Worm (Caenorhabditis elegans): ENCODE results near the gene frpr-9.

The frpr-9 gene

DNA sequence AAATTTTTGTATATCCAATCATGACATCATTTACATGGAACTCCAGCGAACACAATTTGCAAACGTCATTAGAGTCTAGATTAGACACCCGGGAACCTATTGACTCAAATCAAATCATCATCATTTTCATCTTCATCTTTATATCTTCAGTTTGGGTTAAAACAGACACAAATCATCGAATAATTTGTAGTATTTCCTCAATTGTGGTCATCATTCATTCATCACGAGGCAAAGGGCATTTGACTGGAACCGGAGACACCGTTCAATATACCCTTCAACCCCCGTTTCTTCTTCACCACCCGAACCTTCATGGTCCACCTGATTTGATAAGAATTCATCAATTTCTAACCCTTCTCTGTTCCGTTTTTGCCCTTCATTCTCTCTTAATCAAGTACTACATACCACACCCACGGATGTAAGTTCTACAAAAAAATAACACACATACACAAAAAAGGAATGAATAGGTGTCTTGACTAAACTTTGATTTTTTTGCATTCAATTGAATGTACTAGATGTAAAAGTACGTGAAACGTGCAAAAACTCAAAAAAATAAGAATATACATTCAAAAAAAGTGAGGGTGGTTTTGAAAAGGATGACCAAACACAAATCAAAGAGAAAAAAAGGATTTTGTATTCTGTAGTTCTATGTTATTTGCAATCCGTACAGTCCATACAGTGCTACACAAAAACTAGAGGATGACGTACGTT is 25.1 kb downstream of the frpr-9 start:
- TF ChIP-seq bed-3 (GFP tag; optimal IDR thresholded peaks at IDR 0.05), result no peak
- TF ChIP-seq ces-1 (GFP tag; optimal IDR thresholded peaks at IDR 0.05), result no peak
- no peak for TF ChIP-seq nhr-76 (tag; optimal IDR thresholded peaks at IDR 0.05)
- TF ChIP-seq ceh-39 (tag; optimal IDR thresholded peaks at IDR 0.05), result no peak
- no peak for TF ChIP-seq elt-1 (tag; optimal IDR thresholded peaks at IDR 0.05; ENCODE audit: borderline replicate concordance, insufficient read depth)
- TF ChIP-seq ceh-43 (GFP tag; optimal IDR thresholded peaks at IDR 0.05), result no peak
- TF ChIP-seq mls-2 (tag; optimal IDR thresholded peaks at IDR 0.05), result no peak

DNA sequence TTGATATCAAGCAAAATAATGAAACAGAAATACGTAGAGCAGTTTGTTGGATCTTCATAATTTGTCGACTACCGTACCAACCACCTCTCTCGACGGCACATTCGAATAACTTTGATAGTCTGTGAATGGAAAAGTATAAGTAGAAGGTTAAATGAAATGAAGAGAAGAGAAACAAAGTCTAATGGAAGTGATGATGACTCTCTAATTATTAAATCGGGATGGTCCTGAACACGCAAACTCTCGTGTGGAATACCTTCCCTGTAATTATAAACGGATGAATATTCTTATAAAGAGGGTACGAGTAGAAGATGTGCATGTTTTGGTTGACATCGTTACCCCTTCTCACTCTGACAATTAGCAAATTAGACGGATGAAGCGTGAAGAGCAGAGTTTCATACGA is 30.9 kb downstream of the frpr-9 start, which contains the start of the genes C13G3.12 and hot-6:
TSS of gene C13G3.12 (minus strand) at position 101 of the 400 bp plus-strand sequence.
TSS of gene hot-6 (minus strand) at position 121 of the 400 bp plus-strand sequence.
- TF ChIP-seq unc-39 (tag; optimal IDR thresholded peaks at IDR 0.05) (no peak), mls-2 (tag; optimal IDR thresholded peaks at IDR 0.05) (no peak), tbx-8 (GFP tag; optimal IDR thresholded peaks at IDR 0.05) (no peak), unc-62 (GFP tag; optimal IDR thresholded peaks at IDR 0.05) (no peak), nhr-237 (tag; optimal IDR thresholded peaks at IDR 0.05) (no peak), nhr-12 (tag; optimal IDR thresholded peaks at IDR 0.05) (no peak), cnd-1 (tag; optimal IDR thresholded peaks at IDR 0.05) (no peak), zip-8 (tag; optimal IDR thresholded peaks at IDR 0.05) (no peak), blmp-1 (tag; optimal IDR thresholded peaks at IDR 0.05) (no peak), ceh-39 (tag; optimal IDR thresholded peaks at IDR 0.05) (no peak), lin-13 (tag; optimal IDR thresholded peaks at IDR 0.05) (no peak)

DNA sequence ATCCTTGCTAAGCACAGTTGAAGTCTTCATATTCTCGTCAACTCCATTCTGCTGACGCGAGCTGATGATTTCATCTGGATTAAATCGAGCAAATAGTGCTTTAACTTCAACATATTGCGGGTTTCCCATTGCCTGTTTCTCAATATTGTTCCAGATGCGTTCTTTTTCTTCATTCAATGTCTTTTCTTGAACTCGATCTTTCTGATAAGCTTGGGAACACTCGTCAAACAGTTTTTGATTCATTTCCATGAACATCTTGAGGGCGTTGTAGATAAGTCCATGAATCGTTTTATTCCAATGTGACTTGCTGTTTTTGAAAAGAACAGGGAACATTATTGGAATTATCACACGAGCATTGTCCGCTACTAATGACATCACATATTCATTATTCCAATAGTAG is 35.9 kb downstream of the frpr-9 start:
- TF ChIP-seq hlh-1 (tag; optimal IDR thresholded peaks at IDR 0.05) (no peak), sptf-1 (tag; optimal IDR thresholded peaks at IDR 0.05) (no peak), mab-5 (tag; optimal IDR thresholded peaks at IDR 0.05) (no peak), drap-1 (GFP tag; optimal IDR thresholded peaks at IDR 0.05) (no peak), blmp-1 (tag; optimal IDR thresholded peaks at IDR 0.05) (no peak), cnd-1 (tag; optimal IDR thresholded peaks at IDR 0.05) (no peak), ces-1 (GFP tag; optimal IDR thresholded peaks at IDR 0.05) (no peak), ceh-43 (GFP tag; optimal IDR thresholded peaks at IDR 0.05) (no peak), ztf-11 (tag; optimal IDR thresholded peaks at IDR 0.05) (no peak), nhr-12 (tag; optimal IDR thresholded peaks at IDR 0.05) (no peak), ceh-39 (tag; optimal IDR thresholded peaks at IDR 0.05) (no peak), nhr-237 (tag; optimal IDR thresholded peaks at IDR 0.05) (no peak), tbx-8 (GFP tag; optimal IDR thresholded peaks at IDR 0.05) (no peak), sem-2 (GFP tag; optimal IDR thresholded peaks at IDR 0.05) (no peak), unc-62 (GFP tag; optimal IDR thresholded peaks at IDR 0.05) (no peak), elt-1 (tag; optimal IDR thresholded peaks at IDR 0.05; ENCODE audit: borderline replicate concordance, insufficient read depth) (no peak), nhr-28 (tag; optimal IDR thresholded peaks at IDR 0.05) (no peak)

DNA sequence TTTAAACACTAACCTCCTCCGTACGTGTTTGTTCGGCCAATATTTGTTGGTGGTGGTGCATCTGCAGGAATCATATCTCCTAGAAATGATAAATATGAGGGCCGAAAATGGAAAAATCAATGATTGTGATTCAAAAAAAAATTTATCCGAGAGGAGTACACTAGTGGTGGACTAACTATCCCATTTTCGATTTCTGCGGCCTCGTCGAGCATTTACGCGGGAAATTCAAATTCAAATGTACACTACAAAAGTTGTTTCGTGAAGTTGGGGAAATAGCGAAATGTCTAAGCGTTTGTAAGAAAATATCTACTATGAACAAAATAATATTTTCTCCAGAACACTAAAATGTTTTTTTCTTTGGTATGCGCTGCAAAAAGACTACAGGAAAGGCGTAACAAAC is 37.4 kb downstream of the frpr-9 start:
- TF ChIP-seq unc-120 (tag; optimal IDR thresholded peaks at IDR 0.05; ENCODE audit: poor library complexity, severe bottlenecking), result no peak
- TF ChIP-seq ceh-43 (GFP tag; optimal IDR thresholded peaks at IDR 0.05), result no peak
- no peak for TF ChIP-seq nhr-28 (tag; optimal IDR thresholded peaks at IDR 0.05)
- no peak for TF ChIP-seq unc-62 (GFP tag; optimal IDR thresholded peaks at IDR 0.05)
- TF ChIP-seq lin-13 (tag; optimal IDR thresholded peaks at IDR 0.05), result no peak
- TF ChIP-seq ztf-11 (tag; optimal IDR thresholded peaks at IDR 0.05), result no peak
- peak; percentile 3 for TF ChIP-seq hlh-1 (tag; optimal IDR thresholded peaks at IDR 0.05)
- TF ChIP-seq nhr-12 (tag; optimal IDR thresholded peaks at IDR 0.05), result no peak
- no peak for TF ChIP-seq ceh-39 (tag; optimal IDR thresholded peaks at IDR 0.05)
- no peak for TF ChIP-seq tbx-8 (GFP tag; optimal IDR thresholded peaks at IDR 0.05)
- TF ChIP-seq snpc-4 (tag; optimal IDR thresholded peaks at IDR 0.05), result no peak
- TF ChIP-seq unc-39 (tag; optimal IDR thresholded peaks at IDR 0.05), result no peak
- TF ChIP-seq nhr-2 (tag; optimal IDR thresholded peaks at IDR 0.05), result no peak
- no peak for TF ChIP-seq ham-2 (GFP tag; optimal IDR thresholded peaks at IDR 0.05)
- TF ChIP-seq ces-1 (GFP tag; optimal IDR thresholded peaks at IDR 0.05), result peak; percentile 25
- no peak for TF ChIP-seq mep-1 (tag; optimal IDR thresholded peaks at IDR 0.05)
- no peak for TF ChIP-seq pha-4 (tag; optimal IDR thresholded peaks at IDR 0.05)
- no peak for TF ChIP-seq flh-1 (GFP tag; optimal IDR thresholded peaks at IDR 0.05)
- no peak for TF ChIP-seq nhr-76 (tag; optimal IDR thresholded peaks at IDR 0.05)
- TF ChIP-seq nhr-237 (tag; optimal IDR thresholded peaks at IDR 0.05), result peak; percentile 49
- TF ChIP-seq sptf-1 (tag; optimal IDR thresholded peaks at IDR 0.05), result peak; percentile 66
- no peak for TF ChIP-seq elt-1 (tag; optimal IDR thresholded peaks at IDR 0.05; ENCODE audit: borderline replicate concordance, insufficient read depth)
- no peak for TF ChIP-seq zip-8 (tag; optimal IDR thresholded peaks at IDR 0.05)
- no peak for TF ChIP-seq sem-2 (GFP tag; optimal IDR thresholded peaks at IDR 0.05)
- TF ChIP-seq mls-2 (tag; optimal IDR thresholded peaks at IDR 0.05), result no peak
- TF ChIP-seq M03D4.4 (tag; optimal IDR thresholded peaks at IDR 0.05), result no peak
- TF ChIP-seq drap-1 (GFP tag; optimal IDR thresholded peaks at IDR 0.05), result no peak
- peak; percentile 4 for TF ChIP-seq lin-32 (GFP tag; optimal IDR thresholded peaks at IDR 0.05)
- TF ChIP-seq cnd-1 (tag; optimal IDR thresholded peaks at IDR 0.05), result peak; percentile 32
- no peak for TF ChIP-seq elt-3 (tag; optimal IDR thresholded peaks at IDR 0.05)
- peak; percentile 16 for TF ChIP-seq lsy-2 (tag; optimal IDR thresholded peaks at IDR 0.05)
- TF ChIP-seq ceh-83 (GFP tag; optimal IDR thresholded peaks at IDR 0.05), result no peak
- TF ChIP-seq bed-3 (GFP tag; optimal IDR thresholded peaks at IDR 0.05), result no peak
- no peak for TF ChIP-seq blmp-1 (tag; optimal IDR thresholded peaks at IDR 0.05)
- TF ChIP-seq mab-5 (tag; optimal IDR thresholded peaks at IDR 0.05), result no peak

Data from whole organism, mixed stage, embryonic.